Worm (Caenorhabditis elegans): Measurements from ENCODE around the gene R13A1.10.

R13A1.10 gene

DNA sequence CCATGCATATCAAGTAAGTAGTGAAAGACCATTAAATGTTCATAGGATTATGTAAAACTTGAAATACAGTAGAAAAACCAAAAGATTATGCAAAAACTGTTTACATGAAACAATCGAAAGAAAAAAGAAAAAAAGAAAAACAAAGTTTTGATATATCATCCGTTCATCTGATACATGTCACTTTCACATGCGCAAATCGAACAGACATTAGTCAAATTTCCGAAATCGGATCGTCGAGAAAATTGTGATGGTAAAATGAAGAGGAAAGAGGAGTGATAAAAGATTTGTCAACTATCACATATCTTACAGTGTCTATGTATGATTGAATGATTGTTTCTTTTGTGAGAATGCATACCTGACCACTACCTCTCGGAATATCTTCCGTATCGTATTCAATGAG, 18.0 kb downstream of the R13A1.10 start:
- TF ChIP-seq him-1 (tag; optimal IDR thresholded peaks at IDR 0.05) (no peak), dao-5 (tag; optimal IDR thresholded peaks at IDR 0.05) (no peak), W03F9.2 (tag; optimal IDR thresholded peaks at IDR 0.05) (no peak)

DNA sequence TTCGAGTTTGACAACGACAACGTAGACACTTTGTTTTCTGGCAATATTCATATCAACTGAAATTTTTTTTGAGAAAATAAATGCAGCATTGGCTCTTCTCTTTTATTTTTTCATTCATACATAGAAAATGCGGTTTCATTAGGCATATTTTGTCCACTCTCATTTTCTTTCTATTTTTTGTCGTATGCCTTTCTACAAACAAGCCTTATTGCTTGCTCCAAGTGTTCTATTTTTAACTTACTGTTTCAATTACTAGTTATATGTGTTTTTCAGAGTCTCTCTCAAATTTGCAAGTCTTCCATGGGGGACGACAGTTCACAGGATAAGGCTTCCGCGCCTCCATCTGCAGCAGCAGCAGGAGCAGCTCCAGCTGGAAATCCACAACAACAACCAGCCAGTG, 21.0 kb downstream of the R13A1.10 start, which contains the start of gene kcc-1:
kcc-1 (plus strand) TSS at position 301 of the 400 bp plus-strand sequence.
- TF ChIP-seq W03F9.2 (tag; optimal IDR thresholded peaks at IDR 0.05), result no peak
- no peak for TF ChIP-seq dao-5 (tag; optimal IDR thresholded peaks at IDR 0.05)
- no peak for TF ChIP-seq him-1 (tag; optimal IDR thresholded peaks at IDR 0.05)

DNA sequence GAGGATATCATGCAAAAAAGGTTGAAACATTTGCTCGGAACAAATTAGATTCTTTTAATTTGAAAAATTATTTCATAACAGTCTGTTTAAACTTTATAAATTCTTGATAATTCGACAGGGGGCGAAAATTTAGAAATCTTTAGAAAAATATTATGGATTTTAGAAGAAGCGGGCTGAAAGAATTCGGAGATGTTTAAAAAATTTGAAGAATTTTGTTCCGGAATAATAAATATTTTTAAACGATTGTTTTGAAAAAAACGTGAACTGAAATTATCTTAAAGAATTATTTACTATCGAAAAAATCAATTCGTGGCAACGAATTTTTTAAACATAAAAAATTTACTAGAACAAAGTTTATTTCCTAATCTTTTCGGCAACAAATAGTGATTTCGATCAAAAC, 23.3 kb downstream of the R13A1.10 start, which contains the start of gene R13A1.3:
R13A1.3 (plus strand) TSS at position 301 of the 400 bp plus-strand sequence.
- no peak for TF ChIP-seq W03F9.2 (tag; optimal IDR thresholded peaks at IDR 0.05)
- TF ChIP-seq dao-5 (tag; optimal IDR thresholded peaks at IDR 0.05), result no peak
- TF ChIP-seq him-1 (tag; optimal IDR thresholded peaks at IDR 0.05), result no peak

DNA sequence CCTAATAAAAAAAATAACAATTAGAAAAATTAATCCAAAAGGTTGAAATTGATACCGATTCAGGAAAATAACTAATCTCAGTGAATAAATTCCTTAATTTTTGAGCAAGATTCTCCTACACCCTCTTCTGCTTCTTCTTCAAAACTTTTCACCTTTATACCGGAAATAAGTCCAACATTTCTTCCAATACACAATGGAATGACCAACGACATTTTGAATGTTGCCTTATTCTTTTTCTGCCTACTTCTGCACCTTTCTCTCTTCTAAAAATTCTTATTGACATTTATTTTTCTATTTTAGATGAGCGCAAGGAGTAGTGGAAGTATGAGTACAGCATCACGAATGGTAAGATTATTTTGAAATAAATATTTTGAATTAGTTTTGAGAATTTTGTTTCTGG, 30.1 kb downstream of the R13A1.10 start, which contains the start of gene unc-8:
unc-8 (plus strand) TSS at position 301 of the 400 bp plus-strand sequence.
- TF ChIP-seq dao-5 (tag; optimal IDR thresholded peaks at IDR 0.05) (no peak), W03F9.2 (tag; optimal IDR thresholded peaks at IDR 0.05) (no peak), him-1 (tag; optimal IDR thresholded peaks at IDR 0.05) (no peak)

DNA sequence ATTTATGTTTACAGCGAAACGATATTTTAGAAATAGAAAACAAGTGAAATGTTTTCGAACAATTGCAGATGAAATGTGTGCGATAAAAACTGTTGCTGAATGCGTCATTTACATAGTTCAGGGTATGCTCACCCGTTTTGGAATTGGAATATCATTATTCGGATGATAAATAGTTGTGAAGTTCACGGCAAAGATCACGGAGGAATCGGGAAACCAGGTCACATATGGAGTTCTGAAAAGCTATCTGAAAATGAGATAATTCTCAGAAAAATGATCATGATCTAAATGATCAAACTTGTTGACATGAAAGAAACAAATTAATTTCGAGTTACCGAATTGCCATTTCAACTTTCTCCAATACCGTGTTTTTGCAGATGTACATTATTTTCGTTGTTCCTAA, 31.2 kb downstream of the R13A1.10 start, which contains the start of gene best-16:
best-16 (minus strand) TSS at position 101 of the 400 bp plus-strand sequence.
- TF ChIP-seq him-1 (tag; optimal IDR thresholded peaks at IDR 0.05), result no peak
- TF ChIP-seq dao-5 (tag; optimal IDR thresholded peaks at IDR 0.05), result no peak
- no peak for TF ChIP-seq W03F9.2 (tag; optimal IDR thresholded peaks at IDR 0.05)

DNA sequence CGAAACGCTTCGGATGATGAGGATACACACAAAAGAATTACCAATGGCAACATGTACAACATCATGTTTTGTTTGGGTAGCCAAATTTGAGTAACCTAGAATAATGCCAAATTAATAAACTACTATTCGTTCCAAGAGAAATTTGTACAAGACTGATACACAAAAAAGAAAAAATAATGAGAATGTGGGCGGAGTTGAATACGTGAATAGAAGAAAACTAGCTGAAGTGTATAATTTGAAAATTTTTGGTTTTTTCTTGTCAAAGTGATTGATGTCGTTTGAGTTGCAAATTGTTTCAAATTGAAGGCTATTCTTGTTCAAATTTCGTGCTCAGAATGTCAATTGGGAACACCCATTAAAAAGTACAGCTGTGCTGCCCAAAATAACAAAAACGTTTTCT, 35.2 kb downstream of the R13A1.10 start, which contains the start of gene R13A1.5:
R13A1.5 (minus strand) TSS at position 101 of the 400 bp plus-strand sequence.
- TF ChIP-seq dao-5 (tag; optimal IDR thresholded peaks at IDR 0.05), result no peak
- TF ChIP-seq him-1 (tag; optimal IDR thresholded peaks at IDR 0.05), result no peak
- TF ChIP-seq W03F9.2 (tag; optimal IDR thresholded peaks at IDR 0.05), result no peak

DNA sequence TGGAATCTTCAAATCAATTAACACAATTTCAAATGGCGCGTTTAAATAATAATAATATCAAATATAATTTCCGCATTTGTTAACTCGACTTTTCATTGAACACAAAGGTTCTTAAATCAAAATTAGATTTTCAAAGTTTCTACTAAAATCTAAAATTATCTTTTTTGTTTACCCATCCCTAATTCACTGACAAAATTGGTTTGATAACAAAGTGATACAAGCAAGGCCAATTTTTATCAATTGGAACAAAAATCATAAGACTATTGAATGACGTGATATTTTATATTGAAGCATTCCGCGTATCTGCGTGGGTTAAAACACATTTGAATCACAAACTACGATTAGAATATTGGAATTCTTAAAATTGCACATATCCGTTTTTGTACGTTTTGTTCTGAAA, 36.6 kb downstream of the R13A1.10 start:
- TF ChIP-seq dao-5 (tag; optimal IDR thresholded peaks at IDR 0.05), result no peak
- TF ChIP-seq W03F9.2 (tag; optimal IDR thresholded peaks at IDR 0.05), result no peak
- no peak for TF ChIP-seq him-1 (tag; optimal IDR thresholded peaks at IDR 0.05)

DNA sequence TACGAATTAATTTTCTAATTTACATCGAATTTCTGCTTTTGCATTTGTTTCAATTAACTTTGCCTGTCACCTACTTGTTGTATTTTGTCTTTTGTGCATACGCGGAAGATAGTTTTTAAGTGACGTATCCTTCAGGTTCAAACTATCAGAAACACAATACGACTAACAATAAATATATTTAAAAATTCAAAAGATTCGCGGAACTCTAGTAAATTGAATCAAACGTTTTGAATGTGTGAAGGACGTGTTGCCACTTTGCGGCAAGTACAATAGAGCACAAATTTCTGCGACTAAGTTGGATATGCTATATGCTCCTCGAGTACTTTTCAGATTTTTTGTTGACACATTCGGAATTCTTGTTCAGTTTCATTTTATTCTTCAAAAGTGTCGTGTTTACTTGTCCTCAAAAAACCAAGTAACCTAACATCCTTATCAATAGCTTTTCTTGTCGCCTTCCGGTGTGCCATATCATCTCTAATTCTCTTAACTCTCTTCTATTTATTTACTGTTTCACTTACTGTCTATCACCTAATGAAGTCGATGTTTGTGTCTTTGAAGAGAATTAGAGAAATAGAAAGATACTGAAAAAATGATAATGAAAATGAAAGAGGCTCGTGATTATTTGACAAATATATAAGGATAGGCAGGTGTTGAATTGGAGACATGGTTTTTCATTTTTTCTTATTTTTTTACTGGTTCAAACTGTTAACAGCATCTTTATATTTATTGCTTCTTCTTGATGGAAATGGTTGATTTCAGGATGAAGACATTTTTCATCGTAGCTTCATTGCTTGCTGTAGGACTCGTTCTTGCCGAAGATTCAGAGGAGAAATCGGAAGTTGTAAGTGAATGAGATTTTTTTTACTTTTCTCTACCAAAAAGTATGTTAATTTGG, 38.2 kb downstream of the R13A1.10 start, which contains the start of gene srlf-7:
srlf-7 (plus strand) TSS at position 760 of the 895 bp plus-strand sequence.
- no peak for TF ChIP-seq him-1 (tag; optimal IDR thresholded peaks at IDR 0.05)
- no peak for TF ChIP-seq dao-5 (tag; optimal IDR thresholded peaks at IDR 0.05)
- peak; percentile 15 for TF ChIP-seq W03F9.2 (tag; optimal IDR thresholded peaks at IDR 0.05)

DNA sequence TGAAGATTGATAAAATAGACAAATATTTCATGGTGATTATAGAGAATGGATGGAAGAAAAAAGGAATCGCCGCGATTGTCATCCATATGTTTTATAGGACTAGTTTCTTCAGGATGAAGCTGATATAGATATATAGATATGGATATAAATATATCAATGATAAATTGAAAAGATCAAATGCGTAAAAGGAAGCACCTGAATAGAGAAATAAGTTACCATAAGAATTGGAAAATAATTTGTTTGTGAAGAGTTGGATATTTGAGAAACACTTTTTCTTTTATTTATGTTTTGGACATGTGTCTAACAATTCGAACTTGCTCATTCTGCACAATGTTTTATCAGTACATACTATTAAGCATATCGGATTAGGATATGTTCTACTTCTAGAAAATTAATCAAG, 38.9 kb downstream of the R13A1.10 start, which contains the start of gene C42D4.13:
C42D4.13 (minus strand) TSS at position 101 of the 400 bp plus-strand sequence.
- TF ChIP-seq W03F9.2 (tag; optimal IDR thresholded peaks at IDR 0.05) (no peak), dao-5 (tag; optimal IDR thresholded peaks at IDR 0.05) (no peak), him-1 (tag; optimal IDR thresholded peaks at IDR 0.05) (no peak)

DNA sequence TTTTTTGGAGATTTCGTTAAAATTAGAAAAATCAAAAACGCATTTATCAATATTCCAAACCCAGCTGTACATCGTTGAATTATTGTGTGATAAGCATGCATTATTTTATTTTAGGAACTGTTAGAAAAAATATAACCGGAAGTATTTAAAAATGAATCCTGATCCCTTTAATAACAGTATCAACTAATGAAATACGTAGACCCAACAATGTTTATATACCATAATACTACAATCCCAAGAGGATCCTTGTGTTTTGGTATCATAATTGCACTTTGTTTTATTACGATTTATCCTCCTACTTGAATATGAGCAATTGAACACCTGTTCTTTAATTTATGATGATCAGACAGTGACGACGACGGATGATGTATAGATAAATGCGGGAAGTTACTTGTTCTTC, 40.2 kb downstream of the R13A1.10 start, which contains the start of gene str-249:
str-249 (minus strand) TSS at position 101 of the 400 bp plus-strand sequence.
- TF ChIP-seq him-1 (tag; optimal IDR thresholded peaks at IDR 0.05) (no peak), W03F9.2 (tag; optimal IDR thresholded peaks at IDR 0.05) (no peak), dao-5 (tag; optimal IDR thresholded peaks at IDR 0.05) (no peak)

DNA sequence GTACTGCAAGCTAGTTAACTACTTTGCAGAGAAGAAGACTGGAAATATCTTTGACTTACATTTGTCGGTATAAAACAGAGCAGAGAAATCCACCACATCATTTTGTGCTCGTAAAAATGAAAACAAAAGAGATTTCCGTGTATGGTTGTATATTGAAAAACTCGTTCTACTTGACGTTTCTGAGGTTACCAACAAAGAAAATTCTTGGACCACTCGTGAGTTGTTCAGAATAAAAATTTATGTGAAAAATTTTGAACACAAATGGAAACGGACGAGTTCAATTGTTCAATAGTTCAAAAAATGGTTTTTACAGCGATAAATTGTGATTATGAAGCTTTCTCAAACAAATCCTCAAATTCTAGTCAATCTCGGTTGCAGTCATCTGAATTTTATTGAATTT, 42.4 kb downstream of the R13A1.10 start, which contains the start of gene clec-179:
clec-179 (minus strand) TSS at position 101 of the 400 bp plus-strand sequence.
- no peak for TF ChIP-seq him-1 (tag; optimal IDR thresholded peaks at IDR 0.05)

DNA sequence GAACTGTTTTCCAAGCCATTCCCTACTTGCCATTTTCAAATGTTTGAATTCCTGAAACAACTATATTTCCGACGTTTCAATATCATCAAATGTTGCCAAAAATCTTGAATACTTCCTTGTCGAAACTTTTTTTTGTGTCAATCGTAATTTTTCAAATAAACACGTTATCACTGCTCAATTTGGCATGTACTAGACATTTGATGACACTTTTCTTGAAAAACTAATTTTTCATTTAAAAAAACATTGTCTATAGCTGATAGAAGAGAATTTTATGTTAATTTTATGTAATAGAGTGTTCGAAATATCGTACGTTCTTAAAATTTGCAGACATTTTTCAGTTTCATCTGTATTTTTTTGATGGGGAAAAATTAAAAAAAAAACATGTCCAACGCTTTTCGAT, 44.2 kb downstream of the R13A1.10 start:
- no peak for TF ChIP-seq him-1 (tag; optimal IDR thresholded peaks at IDR 0.05)
- TF ChIP-seq dao-5 (tag; optimal IDR thresholded peaks at IDR 0.05), result no peak
- TF ChIP-seq W03F9.2 (tag; optimal IDR thresholded peaks at IDR 0.05), result peak; percentile 12

DNA sequence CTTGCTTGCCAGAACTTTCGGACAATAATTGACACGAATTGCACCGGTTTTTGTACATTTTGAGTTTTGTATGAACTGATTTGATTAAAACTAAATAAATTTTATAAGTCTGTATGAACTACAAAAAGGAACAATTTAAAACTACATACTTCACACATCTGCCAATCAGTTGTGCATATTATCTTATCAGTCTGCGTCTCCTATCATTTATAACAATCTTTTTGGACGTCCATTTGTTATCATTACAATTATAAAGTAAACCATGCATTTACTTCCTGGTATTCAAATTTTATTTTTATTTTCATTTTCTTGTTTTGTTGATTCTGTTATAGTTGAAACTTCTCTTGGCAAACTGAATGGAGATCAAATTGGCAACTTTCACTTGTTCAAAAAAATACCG, 46.7 kb downstream of the R13A1.10 start, which contains the start of gene cest-10:
cest-10 (plus strand) TSS at position 254 of the 400 bp plus-strand sequence.
- TF ChIP-seq W03F9.2 (tag; optimal IDR thresholded peaks at IDR 0.05) (peak; percentile 6), him-1 (tag; optimal IDR thresholded peaks at IDR 0.05) (no peak)

DNA sequence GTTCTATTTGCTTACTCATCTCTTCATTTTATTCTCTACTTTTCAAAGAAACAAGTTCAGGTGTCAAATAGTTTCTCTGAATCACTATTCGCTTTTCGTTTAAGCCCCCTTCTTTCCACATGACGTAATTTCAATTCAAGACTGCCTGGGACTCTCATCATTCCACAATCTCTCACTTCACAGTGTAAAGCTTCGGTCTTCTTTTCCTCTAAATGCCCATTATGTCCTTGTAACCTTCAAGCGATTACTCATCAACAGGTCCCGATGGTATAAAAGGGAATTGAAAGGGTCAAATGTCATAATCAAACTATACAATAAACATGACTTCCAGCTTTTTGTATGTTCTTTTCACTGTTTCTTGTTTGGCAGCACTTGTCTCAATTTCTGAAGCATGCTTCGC, 48.0 kb downstream of the R13A1.10 start, which contains the start of gene C42D4.3:
C42D4.3 (plus strand) TSS at position 298 of the 400 bp plus-strand sequence.
- no peak for TF ChIP-seq dao-5 (tag; optimal IDR thresholded peaks at IDR 0.05)
- no peak for TF ChIP-seq him-1 (tag; optimal IDR thresholded peaks at IDR 0.05)
- TF ChIP-seq W03F9.2 (tag; optimal IDR thresholded peaks at IDR 0.05), result no peak
